Fruit fly (Drosophila melanogaster): ENCODE results near the gene Sytbeta.

- TF ChIP-seq GATAd (GFP tag; optimal IDR thresholded peaks at IDR 0.05) (no peak), Hr83 (GFP tag; optimal IDR thresholded peaks at IDR 0.05; ENCODE audit: poor library complexity, severe bottlenecking) (no peak), Abd-B (GFP tag; optimal IDR thresholded peaks at IDR 0.05) (no peak), Dif (GFP tag; optimal IDR thresholded peaks at IDR 0.05; ENCODE audit: partially characterized antibody) (no peak), woc (GFP tag; optimal IDR thresholded peaks at IDR 0.05) (no peak), fru (GFP tag; optimal IDR thresholded peaks at IDR 0.05) (no peak), lola (GFP tag; optimal IDR thresholded peaks at IDR 0.05) (no peak), Hr78 (GFP tag; optimal IDR thresholded peaks at IDR 0.05) (no peak)
Observed at dm6 chr3L:15013296-15013695, 51.5 kb downstream of the Sytbeta start.

Data from whole organism, wandering third instar larva.